Worm (Caenorhabditis elegans) whole organism, L1 larva: ENCODE data around the gene H10E21.1.

Source experiments
- C34B4.2 ChIP-seq: sonication (generic microtip); optimal IDR thresholded peaks from 2 replicates; lab custom pipeline; 2017; ENCODE audit warnings: mild to moderate bottlenecking, missing genetic modification characterization, missing compliant biosample characterization
- aha-1 ChIP-seq: fragments of 150-350 bp; optimal IDR thresholded peaks from 2 replicates; lab custom pipeline; 2014; ENCODE audit warnings: missing biosample characterization, missing genetic modification characterization
- aly-2 ChIP-seq: fragments of 150-350 bp; optimal IDR thresholded peaks from 2 replicates; lab custom pipeline; 2014; ENCODE audit warnings: missing biosample characterization, missing genetic modification characterization
- blmp-1 ChIP-seq: fragments of 150-350 bp; optimal IDR thresholded peaks from 2 replicates; lab custom pipeline; 2014; ENCODE audit warnings: missing biosample characterization, missing genetic modification characterization
- ceh-8 ChIP-seq: fragments of 200-800 bp; sonication (Bioruptor generic); optimal IDR thresholded peaks from 2 replicates; lab custom pipeline; 2018; ENCODE audit warnings: mild to moderate bottlenecking, missing genetic modification characterization, moderate library complexity, missing compliant biosample characterization
- ceh-82 ChIP-seq, 3 experiments: fragments of 150-350 bp in 1 of 3; sonication (generic microtip) in 2 of 3; optimal IDR thresholded peaks; 2 replicates each; lab custom pipeline; 2014 to 2017; ENCODE audit warnings: missing biosample characterization in 3 of 3, missing genetic modification characterization in 3 of 3
- ceh-88 ChIP-seq: fragments of 200-800 bp; sonication (Bioruptor generic); IDR thresholded peaks from 2 replicates; pipeline ENCODE4 v1.3.6; 2022; ENCODE audit warnings: missing genetic modification characterization, missing compliant biosample characterization
- ceh-90 ChIP-seq: sonication (generic microtip); optimal IDR thresholded peaks from 2 replicates; lab custom pipeline; 2016; ENCODE audit warnings: missing genetic modification characterization, missing compliant biosample characterization
- efl-1 ChIP-seq, 4 experiments: fragments of 150-350 bp; optimal IDR thresholded peaks in 3 of 4; peaks in 1 of 4; 1 replicate in 1 of 4; 2 replicates in 3 of 4; lab custom pipeline; 2014; ENCODE audit warnings: missing biosample characterization in 2 of 4, missing genetic modification characterization in 2 of 4, missing genetic modification reagents in 2 of 4
- elt-3 ChIP-seq, 6 experiments: fragments of 150-350 bp in 1 of 6; sonication (generic microtip); optimal IDR thresholded peaks; 2 replicates each; lab custom pipeline; 2017 to 2018; ENCODE audit warnings: missing biosample characterization in 6 of 6, missing genetic modification characterization in 6 of 6, inconsistent platforms in 1 of 6
- hlh-17 ChIP-seq: fragments of 200-800 bp; sonication (Bioruptor generic); optimal IDR thresholded peaks from 2 replicates; lab custom pipeline; 2018; ENCODE audit warnings: missing genetic modification characterization, mild to moderate bottlenecking, missing compliant biosample characterization, moderate library complexity, borderline replicate concordance
- irx-1 ChIP-seq: sonication (generic microtip); optimal IDR thresholded peaks from 2 replicates; lab custom pipeline; 2016; ENCODE audit warnings: missing genetic modification characterization, missing compliant biosample characterization
- isw-1 ChIP-seq: fragments of 200-800 bp; sonication (Bioruptor generic); IDR thresholded peaks from 2 replicates; pipeline ENCODE4 v1.3.6; 2022; ENCODE audit warnings: missing genetic modification characterization, missing compliant biosample characterization
- lin-14 ChIP-seq: fragments of 200-800 bp; sonication (Bioruptor generic); optimal IDR thresholded peaks from 2 replicates; lab custom pipeline; 2018; ENCODE audit warnings: mild to moderate bottlenecking, missing genetic modification characterization, moderate library complexity, missing compliant biosample characterization
- lir-3 ChIP-seq: sonication (generic microtip); optimal IDR thresholded peaks from 2 replicates; lab custom pipeline; 2016; ENCODE audit warnings: mild to moderate bottlenecking, missing genetic modification characterization, moderate library complexity, missing compliant biosample characterization; ENCODE audit not compliant: poor library complexity
- lsy-2 ChIP-seq, 2 experiments: fragments of 150-350 bp; optimal IDR thresholded peaks; 2 replicates each; lab custom pipeline; 2014; ENCODE audit warnings: missing biosample characterization in 2 of 2, missing genetic modification characterization in 2 of 2
- mab-9 ChIP-seq: fragments of 200-800 bp; sonication (Bioruptor generic); IDR thresholded peaks from 2 replicates; pipeline ENCODE4 v1.3.6; 2022; ENCODE audit warnings: missing genetic modification reagents, missing genetic modification characterization, missing compliant biosample characterization
- mef-2 ChIP-seq: fragments of 150-350 bp; optimal IDR thresholded peaks from 2 replicates; lab custom pipeline; 2014; ENCODE audit warnings: missing biosample characterization, missing genetic modification characterization
- nhr-11 ChIP-seq: fragments of 150-350 bp; optimal IDR thresholded peaks from 2 replicates; lab custom pipeline; 2014; ENCODE audit warnings: missing biosample characterization, missing genetic modification characterization
- nhr-19 ChIP-seq: fragments of 200-800 bp; sonication (Bioruptor generic); conservative IDR thresholded peaks from 2 replicates; pipeline ENCODE4 v1.3.6; 2022; ENCODE audit warnings: missing genetic modification characterization, missing compliant biosample characterization
- nhr-20 ChIP-seq: sonication (generic microtip); optimal IDR thresholded peaks from 2 replicates; lab custom pipeline; 2016; ENCODE audit warnings: mild to moderate bottlenecking, missing genetic modification characterization, missing compliant biosample characterization
- nhr-71 ChIP-seq: sonication (generic microtip); optimal IDR thresholded peaks from 2 replicates; lab custom pipeline; 2016; ENCODE audit warnings: mild to moderate bottlenecking, missing genetic modification characterization, moderate library complexity, missing compliant biosample characterization
- nhr-76 ChIP-seq: sonication (generic microtip); optimal IDR thresholded peaks from 2 replicates; lab custom pipeline; 2017; ENCODE audit warnings: missing biosample characterization, missing genetic modification characterization
- nhr-77 ChIP-seq: fragments of 150-350 bp; optimal IDR thresholded peaks from 2 replicates; lab custom pipeline; 2014; ENCODE audit warnings: missing biosample characterization, missing genetic modification characterization
- nhr-90 ChIP-seq: sonication (generic microtip); optimal IDR thresholded peaks from 2 replicates; lab custom pipeline; 2016; ENCODE audit warnings: mild to moderate bottlenecking, missing genetic modification characterization, missing compliant biosample characterization; ENCODE audit not compliant: poor library complexity
- pag-3 ChIP-seq: sonication (generic microtip); optimal IDR thresholded peaks from 2 replicates; lab custom pipeline; 2017; ENCODE audit warnings: missing genetic modification characterization, mild to moderate bottlenecking, missing compliant biosample characterization, antibody characterized with exemption, borderline replicate concordance; ENCODE audit not compliant: insufficient read depth
- rnt-1 ChIP-seq: sonication (generic microtip); optimal IDR thresholded peaks from 2 replicates; lab custom pipeline; 2016; ENCODE audit warnings: mild to moderate bottlenecking, missing genetic modification characterization, moderate library complexity, missing compliant biosample characterization
- snpc-4 ChIP-seq: fragments of 150-350 bp; optimal IDR thresholded peaks from 2 replicates; lab custom pipeline; 2014; ENCODE audit warnings: missing biosample characterization, missing genetic modification characterization
- snu-23 ChIP-seq: sonication (generic microtip); optimal IDR thresholded peaks from 2 replicates; lab custom pipeline; 2016; ENCODE audit warnings: missing genetic modification characterization, missing compliant biosample characterization
- tbx-2 ChIP-seq: sonication (generic microtip); optimal IDR thresholded peaks from 2 replicates; lab custom pipeline; 2016; ENCODE audit warnings: missing genetic modification characterization, missing compliant biosample characterization
- unc-130 ChIP-seq: fragments of 150-350 bp; optimal IDR thresholded peaks from 2 replicates; lab custom pipeline; 2017; ENCODE audit warnings: missing biosample characterization, missing genetic modification characterization, inconsistent platforms
- unc-86 ChIP-seq: sonication (generic microtip); optimal IDR thresholded peaks from 2 replicates; lab custom pipeline; 2016; ENCODE audit warnings: missing genetic modification characterization, missing compliant biosample characterization
- zip-4 ChIP-seq: fragments of 200-800 bp; sonication (Bioruptor generic); optimal IDR thresholded peaks from 2 replicates; lab custom pipeline; 2018; ENCODE audit warnings: mild to moderate bottlenecking, missing genetic modification characterization, moderate library complexity, missing compliant biosample characterization

H10E21.1 gene

ce11 chrIII:62383-62873 is 46.9 kb downstream of the H10E21.1 start (continued):
- no peak for TF ChIP-seq snpc-4
- TF ChIP-seq irx-1 = no peak
- TF ChIP-seq ceh-82 (tag; optimal IDR thresholded peaks at IDR 0.05; lab: Kevin White, UChicago) = peak in 1 of 3 experiments; percentile 13
- no peak for TF ChIP-seq rnt-1 (tag; lab: Kevin White, UChicago)
- TF ChIP-seq unc-86 = no peak
- no peak for TF ChIP-seq isw-1
- no peak for TF ChIP-seq mef-2 (tag; lab: Kevin White, UChicago)
- no peak for TF ChIP-seq tbx-2 (tag; lab: Kevin White, UChicago)
- TF ChIP-seq zip-4 (GFP tag; lab: Kevin White, UChicago) = no peak
- TF ChIP-seq lsy-2 (tag; optimal IDR thresholded peaks at IDR 0.05; lab: Kevin White, UChicago) = peak in 1 of 2 experiments; percentile 9
- TF ChIP-seq lir-3 (tag; lab: Kevin White, UChicago) = no peak
- peak; percentile 37 for TF ChIP-seq nhr-71 (tag; lab: Kevin White, UChicago)
- TF ChIP-seq pag-3 = no peak
- no peak for TF ChIP-seq ceh-90 (tag; lab: Kevin White, UChicago)
- no peak for TF ChIP-seq nhr-11 (tag; lab: Kevin White, UChicago)
- no peak for TF ChIP-seq nhr-77 (tag; lab: Kevin White, UChicago)
- no peak for TF ChIP-seq nhr-76 (tag; lab: Kevin White, UChicago)
- no peak for TF ChIP-seq nhr-90 (tag; lab: Kevin White, UChicago)

DNA sequence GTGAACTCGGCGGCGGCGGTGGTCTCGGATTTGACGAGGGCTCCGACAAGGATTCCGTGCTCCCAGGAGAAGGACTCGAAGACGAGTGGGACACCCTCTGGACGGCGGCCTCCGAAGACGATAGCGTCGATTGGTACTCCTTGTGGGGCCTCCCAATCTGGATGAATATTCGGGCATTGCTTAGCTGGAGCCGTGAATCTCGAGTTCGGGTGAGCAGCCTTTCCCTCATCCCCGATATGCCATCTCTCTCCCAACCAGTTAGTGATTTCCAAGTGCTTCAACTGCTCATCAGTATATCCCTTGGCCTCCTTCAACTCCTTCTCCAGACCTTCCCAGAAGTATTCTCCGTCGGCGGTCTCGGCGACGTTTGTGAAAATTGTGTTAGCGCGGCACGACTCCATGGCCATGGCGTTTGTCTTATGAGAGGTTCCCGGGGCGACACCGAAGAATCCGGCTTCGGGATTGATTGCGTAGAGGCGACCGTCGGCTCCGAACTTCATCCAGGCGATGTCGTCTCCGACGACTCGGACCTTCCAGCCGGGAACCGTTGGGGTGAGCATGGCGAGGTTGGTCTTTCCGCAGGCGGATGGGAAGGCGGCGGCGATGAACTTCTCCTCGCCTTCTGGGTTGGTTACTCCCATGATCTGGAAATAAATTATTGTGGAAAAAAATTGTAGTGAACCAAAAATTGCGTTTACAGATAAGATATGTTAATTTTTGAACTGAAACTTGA is 48.2 kb downstream of the H10E21.1 start:
- TF ChIP-seq aly-2 (tag; lab: Kevin White, UChicago) (no peak), aha-1 (no peak), nhr-20 (no peak), ceh-82 (tag; optimal IDR thresholded peaks at IDR 0.05; lab: Kevin White, UChicago) (no peak), unc-130 (tag; lab: Kevin White, UChicago) (no peak), zip-4 (GFP tag; lab: Kevin White, UChicago) (no peak), C34B4.2 (tag; lab: Kevin White, UChicago) (no peak)

DNA sequence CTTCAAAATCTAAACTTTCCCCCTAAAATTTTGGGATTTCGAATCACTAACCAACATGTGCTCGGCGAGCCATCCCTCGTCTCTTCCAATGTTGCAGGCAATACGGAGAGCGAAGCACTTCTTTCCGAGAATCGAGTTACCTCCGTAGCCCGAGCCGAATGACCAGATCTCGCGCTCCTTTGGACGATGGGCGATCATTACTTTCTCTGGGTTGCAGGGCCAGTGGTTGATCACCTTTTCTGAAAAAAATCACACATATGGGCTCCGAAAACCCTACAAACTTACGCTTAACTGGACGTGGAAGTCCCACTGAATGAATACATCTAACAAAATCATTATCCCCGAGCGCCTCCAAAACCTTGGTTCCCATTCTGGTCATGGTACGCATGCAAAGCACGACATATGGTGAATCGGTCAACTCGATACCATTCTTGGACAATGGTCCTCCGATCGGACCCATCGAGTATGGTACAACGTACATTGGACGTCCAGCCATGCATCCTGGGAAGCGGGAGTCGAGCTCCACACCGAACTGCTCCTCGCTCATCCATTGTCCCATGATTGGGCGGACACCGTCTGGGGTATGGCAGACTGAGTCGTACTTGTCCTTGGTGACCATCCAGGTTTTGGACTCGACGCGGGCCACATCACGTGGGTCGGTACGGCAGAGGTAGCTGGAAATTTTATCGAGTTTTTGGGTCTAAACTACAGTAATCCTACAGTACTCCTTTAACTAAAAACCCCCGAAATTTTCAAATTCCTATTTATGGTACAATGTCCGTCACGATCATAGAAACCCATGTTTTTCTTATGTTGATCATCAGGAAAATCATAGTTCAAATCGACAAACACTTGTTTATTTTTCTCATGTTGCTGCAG is 49.4 kb downstream of the H10E21.1 start:
- TF ChIP-seq efl-1 (optimal IDR thresholded peaks at IDR 0.05; lab: Kevin White, UChicago) (no peak), efl-1 (GFP tag; optimal IDR thresholded peaks at IDR 0.05 in 1 of 2; lab: Kevin White, UChicago) (peak in 1 of 2 experiments; percentile 79), hlh-17 (no peak), ceh-88 (GFP tag; lab: Robert Waterston, UW) (0 out of 2 replicates have a peak, but pooled peaks have one; percentile 19), mab-9 (0 out of 2 replicates have a peak, but pooled peaks have one; percentile 5)

- TF ChIP-seq elt-3 (tag; optimal IDR thresholded peaks at IDR 0.05; lab: Kevin White, UChicago) = peak in 2 of 6 experiments; percentile 54 to 79
- peak; percentile 45 for TF ChIP-seq snu-23 (GFP tag; lab: Kevin White, UChicago)
- no peak for TF ChIP-seq ceh-8 (GFP tag; lab: Kevin White, UChicago)
- TF ChIP-seq nhr-71 (tag; lab: Kevin White, UChicago) = peak; percentile 60
- TF ChIP-seq irx-1 = no peak
- TF ChIP-seq mef-2 (tag; lab: Kevin White, UChicago) = no peak
- peak; percentile 54 for TF ChIP-seq rnt-1 (tag; lab: Kevin White, UChicago)
- peak; percentile 64 for TF ChIP-seq lin-14 (GFP tag; lab: Kevin White, UChicago)
- TF ChIP-seq blmp-1 (tag; lab: Kevin White, UChicago) = peak; percentile 89
- peak; percentile 15 for TF ChIP-seq nhr-20
- peak; percentile 54 for TF ChIP-seq pag-3
- TF ChIP-seq nhr-19 = peak; percentile 13; the same call in 1 of the 2 replicates
- TF ChIP-seq lsy-2 (tag; optimal IDR thresholded peaks at IDR 0.05; lab: Kevin White, UChicago) = peak; percentile 13 to 23
Measured at ce11 chrIII:65626-65937, 50.0 kb downstream of the H10E21.1 start.
